Worm (Caenorhabditis elegans) whole organism, L4 larva: Measurements from ENCODE around the gene rga-4.
A peak's percentile ranks its signal among the peaks of the same experiment; 100 is the strongest.

Source experiments
- F10B5.3 ChIP-seq: sonication (generic microtip); optimal IDR thresholded peaks from 2 replicates; lab custom pipeline; 2016; ENCODE audit warnings: mild to moderate bottlenecking, missing genetic modification characterization, missing compliant biosample characterization
- F37D6.2 ChIP-seq: sonication (generic microtip); optimal IDR thresholded peaks from 2 replicates; lab custom pipeline; 2016; ENCODE audit warnings: mild to moderate bottlenecking, missing genetic modification characterization, missing compliant biosample characterization
- F44E2.7 ChIP-seq: fragments of 200-800 bp; sonication (Bioruptor generic); IDR thresholded peaks from 2 replicates; pipeline ENCODE4 v2.1.2; 2022; ENCODE audit warnings: missing genetic modification characterization, missing compliant biosample characterization
- F49E8.2 ChIP-seq: sonication (generic microtip); optimal IDR thresholded peaks from 2 replicates; lab custom pipeline; 2016; ENCODE audit warnings: missing compliant biosample characterization, mild to moderate bottlenecking, missing genetic modification characterization, borderline replicate concordance
- R02D3.7 ChIP-seq: fragments of 150-350 bp; sonication (generic microtip); optimal IDR thresholded peaks from 3 replicates; lab custom pipeline; 2014; ENCODE audit warnings: missing biosample characterization, missing genetic modification characterization
- T20F7.1 ChIP-seq: fragments of 200-800 bp; sonication (Bioruptor generic); optimal IDR thresholded peaks from 2 replicates; lab custom pipeline; 2018; ENCODE audit warnings: mild to moderate bottlenecking, missing genetic modification characterization, missing compliant biosample characterization
- ZK337.2 ChIP-seq: fragments of 200-800 bp; sonication (Bioruptor generic); IDR thresholded peaks from 2 replicates; pipeline ENCODE4 v1.3.6; 2022; ENCODE audit warnings: missing genetic modification reagents, missing genetic modification characterization, missing compliant biosample characterization
- aha-1 ChIP-seq: fragments of 150-350 bp; peaks from one replicate; lab custom pipeline; 2014; ENCODE audit warnings: missing biosample characterization, missing genetic modification characterization
- aly-2 ChIP-seq: sonication (generic microtip); optimal IDR thresholded peaks from 2 replicates; lab custom pipeline; 2018; ENCODE audit warnings: missing biosample characterization, missing genetic modification characterization
- ama-1 ChIP-seq: fragments of 150-350 bp; optimal IDR thresholded peaks from 2 replicates; lab custom pipeline; 2014; ENCODE audit warnings: inconsistent platforms, mixed read lengths
- ceh-28 ChIP-seq: fragments of 150-350 bp; optimal IDR thresholded peaks from 2 replicates; lab custom pipeline; 2014; ENCODE audit warnings: missing biosample characterization, missing genetic modification reagents, missing genetic modification characterization
- ceh-32 ChIP-seq: sonication (generic microtip); optimal IDR thresholded peaks from 2 replicates; lab custom pipeline; 2016; ENCODE audit warnings: mild to moderate bottlenecking, missing genetic modification characterization, missing compliant biosample characterization; ENCODE audit not compliant: poor library complexity
- ceh-44 ChIP-seq: fragments of 200-800 bp; sonication (Bioruptor generic); IDR thresholded peaks from 2 replicates; pipeline ENCODE4 v1.3.6; 2022; ENCODE audit warnings: missing genetic modification reagents, missing genetic modification characterization, missing compliant biosample characterization
- ctbp-1 ChIP-seq: fragments of 200-800 bp; sonication (Bioruptor generic); IDR thresholded peaks from 2 replicates; pipeline ENCODE4 v1.3.6; 2022; ENCODE audit warnings: missing genetic modification reagents, missing genetic modification characterization, missing compliant biosample characterization
- daf-16 ChIP-seq, 3 experiments: sonication (generic microtip); optimal IDR thresholded peaks; 2 replicates each; lab custom pipeline; 2016 to 2017; ENCODE audit warnings: missing genetic modification characterization in 3 of 3, missing genetic modification reagents in 3 of 3, mild to moderate bottlenecking in 2 of 3, missing compliant biosample characterization in 2 of 3, missing biosample characterization in 1 of 3, moderate library complexity in 1 of 3
- daf-8 ChIP-seq: fragments of 200-800 bp; sonication (Bioruptor generic); IDR thresholded peaks from 2 replicates; pipeline ENCODE4 v1.3.6; 2022; ENCODE audit warnings: missing genetic modification characterization, missing compliant biosample characterization
- dmd-6 ChIP-seq: fragments of 200-800 bp; sonication (Bioruptor generic); IDR thresholded peaks from 2 replicates; pipeline ENCODE4 v1.3.6; 2022; ENCODE audit warnings: missing genetic modification reagents, missing genetic modification characterization, missing compliant biosample characterization
- duxl-1 ChIP-seq: sonication (generic microtip); optimal IDR thresholded peaks from 2 replicates; lab custom pipeline; 2016; ENCODE audit warnings: mild to moderate bottlenecking, missing genetic modification characterization, moderate library complexity, missing compliant biosample characterization; ENCODE audit not compliant: poor library complexity
- dve-1 ChIP-seq: sonication (generic microtip); optimal IDR thresholded peaks from 2 replicates; lab custom pipeline; 2017; ENCODE audit warnings: antibody characterized with exemption, mild to moderate bottlenecking, missing genetic modification characterization, missing compliant biosample characterization; ENCODE audit not compliant: insufficient read depth
- egl-27 ChIP-seq: sonication (generic microtip); optimal IDR thresholded peaks from 3 replicates; lab custom pipeline; 2017; ENCODE audit warnings: missing biosample characterization, missing genetic modification reagents, missing genetic modification characterization
- hlh-11 ChIP-seq: fragments of 200-800 bp; sonication (Bioruptor generic); optimal IDR thresholded peaks from 2 replicates; lab custom pipeline; 2018; ENCODE audit warnings: mild to moderate bottlenecking, missing genetic modification characterization, missing compliant biosample characterization
- jun-1 ChIP-seq: fragments of 150-350 bp; optimal IDR thresholded peaks from 2 replicates; lab custom pipeline; 2014; ENCODE audit warnings: missing biosample characterization, missing genetic modification reagents, missing genetic modification characterization
- lin-1 ChIP-seq: fragments of 200-800 bp; sonication (Bioruptor generic); IDR thresholded peaks from 2 replicates; pipeline ENCODE4 v1.3.6; 2022; ENCODE audit warnings: missing genetic modification reagents, missing genetic modification characterization, missing compliant biosample characterization
- lin-29 ChIP-seq: fragments of 200-800 bp; sonication (Bioruptor generic); IDR thresholded peaks from 2 replicates; pipeline ENCODE4 v1.3.6; 2022; ENCODE audit warnings: missing genetic modification reagents, missing genetic modification characterization, missing compliant biosample characterization
- lsy-2 ChIP-seq, 2 experiments: fragments of 150-350 bp in 1 of 2; sonication (generic microtip) in 1 of 2; optimal IDR thresholded peaks; 2 replicates each; lab custom pipeline; 2014 to 2017; ENCODE audit warnings: missing biosample characterization in 2 of 2, missing genetic modification characterization in 2 of 2
- mxl-3 ChIP-seq: fragments of 200-800 bp; sonication (Bioruptor generic); optimal IDR thresholded peaks from 2 replicates; lab custom pipeline; 2018; ENCODE audit warnings: mild to moderate bottlenecking, missing genetic modification characterization, missing compliant biosample characterization
- nhr-102 ChIP-seq: sonication (generic microtip); optimal IDR thresholded peaks from 2 replicates; lab custom pipeline; 2016; ENCODE audit warnings: mild to moderate bottlenecking, missing genetic modification characterization, moderate library complexity, missing compliant biosample characterization
- nhr-237 ChIP-seq: sonication (generic microtip); optimal IDR thresholded peaks from 2 replicates; lab custom pipeline; 2017; ENCODE audit warnings: missing biosample characterization, missing genetic modification characterization
- nhr-28 ChIP-seq: fragments of 150-350 bp; optimal IDR thresholded peaks from 2 replicates; lab custom pipeline; 2014; ENCODE audit warnings: missing biosample characterization, missing genetic modification characterization
- nhr-6 ChIP-seq: fragments of 150-350 bp; optimal IDR thresholded peaks from 2 replicates; lab custom pipeline; 2014; ENCODE audit warnings: missing biosample characterization, missing genetic modification characterization
- nhr-77 ChIP-seq: fragments of 150-350 bp; optimal IDR thresholded peaks from 2 replicates; lab custom pipeline; 2014; ENCODE audit warnings: missing biosample characterization, missing genetic modification characterization
- php-3 ChIP-seq: fragments of 200-800 bp; sonication (Bioruptor generic); IDR thresholded peaks from 2 replicates; pipeline ENCODE4 v1.3.6; 2022; ENCODE audit warnings: missing genetic modification reagents, missing genetic modification characterization, missing compliant biosample characterization
- pqm-1 ChIP-seq: sonication (generic microtip); optimal IDR thresholded peaks from 2 replicates; lab custom pipeline; 2017; ENCODE audit warnings: missing biosample characterization, missing genetic modification characterization
- rbr-2 ChIP-seq: sonication (generic microtip); optimal IDR thresholded peaks from 2 replicates; lab custom pipeline; 2016; ENCODE audit warnings: missing genotype, missing genetic modification characterization, missing compliant biosample characterization
- sdz-12 ChIP-seq: fragments of 200-800 bp; sonication (Bioruptor generic); optimal IDR thresholded peaks from 2 replicates; lab custom pipeline; 2018; ENCODE audit warnings: mild to moderate bottlenecking, missing genetic modification characterization, missing compliant biosample characterization
- skn-1 ChIP-seq: fragments of 150-350 bp; optimal IDR thresholded peaks from 2 replicates; lab custom pipeline; 2014; ENCODE audit warnings: missing biosample characterization, missing genetic modification characterization
- snpc-1.2 ChIP-seq: fragments of 200-800 bp; sonication (Bioruptor generic); IDR thresholded peaks from 2 replicates; pipeline ENCODE4 v1.3.6; 2022; ENCODE audit warnings: missing genetic modification reagents, missing genetic modification characterization, missing compliant biosample characterization
- snpc-4 ChIP-seq: fragments of 150-350 bp; optimal IDR thresholded peaks from 2 replicates; lab custom pipeline; 2014; ENCODE audit warnings: missing biosample characterization, missing genetic modification characterization
- spr-1 ChIP-seq: sonication (generic microtip); optimal IDR thresholded peaks from 2 replicates; lab custom pipeline; 2016; ENCODE audit warnings: mild to moderate bottlenecking, missing genetic modification characterization, missing compliant biosample characterization
- spr-3 ChIP-seq: fragments of 200-800 bp; sonication (Bioruptor generic); optimal IDR thresholded peaks from 2 replicates; lab custom pipeline; 2018; ENCODE audit warnings: mild to moderate bottlenecking, missing genetic modification characterization, missing compliant biosample characterization
- tra-1 ChIP-seq: fragments of 200-800 bp; sonication (Bioruptor generic); IDR thresholded peaks from 2 replicates; pipeline ENCODE4 v1.3.6; 2022; ENCODE audit warnings: missing genetic modification reagents, missing genetic modification characterization, missing compliant biosample characterization
- unc-39 ChIP-seq: sonication (generic microtip); optimal IDR thresholded peaks from 2 replicates; lab custom pipeline; 2017; ENCODE audit warnings: missing biosample characterization, missing genetic modification characterization
- zfp-2 ChIP-seq: sonication (generic microtip); optimal IDR thresholded peaks from 2 replicates; lab custom pipeline; 2016; ENCODE audit warnings: mild to moderate bottlenecking, missing genetic modification characterization, missing compliant biosample characterization
- ztf-7 ChIP-seq: fragments of 150-350 bp; optimal IDR thresholded peaks from 2 replicates; lab custom pipeline; 2014; ENCODE audit warnings: missing biosample characterization, missing genetic modification characterization

rga-4 gene

DNA sequence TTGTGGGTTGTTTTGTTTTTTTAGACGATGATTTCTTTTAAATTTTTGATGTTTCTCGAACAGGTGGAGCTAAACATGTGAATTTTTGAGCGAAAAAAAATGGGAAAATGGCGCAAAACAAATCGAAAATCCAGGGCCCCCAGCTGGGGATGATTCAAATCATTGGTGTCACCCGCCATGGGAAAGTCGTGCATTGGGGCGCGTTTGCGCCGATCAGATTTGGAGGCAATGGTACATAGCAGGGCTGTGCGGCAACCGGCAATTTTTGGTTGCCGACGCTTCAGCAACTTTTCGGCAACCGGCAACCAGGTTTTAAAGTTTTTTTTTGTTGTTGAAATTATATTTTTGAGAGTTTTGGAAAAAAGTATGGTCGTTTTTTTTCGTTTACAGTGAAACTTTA lies 7.4 kb upstream of the rga-4 start:
- no peak for TF ChIP-seq spr-3 (GFP tag; lab: Kevin White, UChicago)
- no peak for TF ChIP-seq unc-39 (tag; lab: Kevin White, UChicago)
- no peak for TF ChIP-seq spr-1
- no peak for TF ChIP-seq aly-2 (tag; lab: Kevin White, UChicago)
- no peak for TF ChIP-seq ceh-32
- TF ChIP-seq tra-1 (GFP tag; lab: Robert Waterston, UW): no peak
- no peak for TF ChIP-seq ZK337.2 (GFP tag; lab: Robert Waterston, UW)
- TF ChIP-seq F37D6.2 (tag; lab: Kevin White, UChicago): no peak
- no peak for TF ChIP-seq nhr-77 (tag; lab: Kevin White, UChicago)
- TF ChIP-seq daf-8: no peak
- no peak for TF ChIP-seq skn-1
- no peak for TF ChIP-seq jun-1
- TF ChIP-seq nhr-6 (tag; lab: Kevin White, UChicago): no peak
- TF ChIP-seq ama-1 (lab: Kevin White, UChicago): no peak
- no peak for TF ChIP-seq snpc-1.2 (GFP tag; lab: Robert Waterston, UW)
- no peak for TF ChIP-seq nhr-237 (tag; lab: Kevin White, UChicago)
- TF ChIP-seq ztf-7 (tag; lab: Kevin White, UChicago): no peak

DNA sequence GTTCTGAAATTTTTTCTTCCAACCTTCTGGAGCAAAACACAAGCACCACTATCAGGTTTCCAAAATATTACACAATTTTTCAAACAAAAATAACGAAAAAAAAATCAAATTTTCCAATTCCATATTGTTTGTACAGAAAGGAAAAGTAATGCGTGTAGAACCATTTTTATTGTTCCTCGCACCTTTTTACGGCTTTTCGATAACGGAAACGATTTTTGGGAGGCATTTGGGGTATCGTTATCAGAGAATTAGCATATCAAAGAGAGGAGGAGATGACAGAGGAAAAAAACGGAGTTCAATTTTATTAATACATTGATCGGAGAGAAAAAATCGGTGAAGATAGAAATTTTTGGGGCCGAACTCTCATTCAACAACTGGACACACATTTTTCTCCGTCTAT lies 6.8 kb upstream of the rga-4 start:
- TF ChIP-seq dve-1 (peak; percentile 33), F44E2.7 (no peak), ama-1 (lab: Kevin White, UChicago) (no peak), ceh-28 (tag; lab: Kevin White, UChicago) (no peak), ctbp-1 (GFP tag; lab: Robert Waterston, UW) (no peak), lin-29 (no peak), nhr-6 (tag; lab: Kevin White, UChicago) (no peak), lin-1 (GFP tag; lab: Robert Waterston, UW) (no peak), egl-27 (tag; lab: Kevin White, UChicago) (no peak), rbr-2 (tag; lab: Kevin White, UChicago) (no peak), ztf-7 (tag; lab: Kevin White, UChicago) (no peak), php-3 (GFP tag; lab: Robert Waterston, UW) (peak; percentile 82), hlh-11 (tag; lab: Kevin White, UChicago) (peak; percentile 6), nhr-28 (peak; percentile 68), lsy-2 (tag; optimal IDR thresholded peaks at IDR 0.05; lab: Kevin White, UChicago) (no peak), dmd-6 (GFP tag; lab: Robert Waterston, UW) (0 out of 2 replicates have a peak, but pooled peaks have one; percentile 36), F49E8.2 (tag; lab: Kevin White, UChicago) (no peak), aly-2 (tag; lab: Kevin White, UChicago) (no peak), aha-1 (peak; percentile 42), pqm-1 (tag; lab: Kevin White, UChicago) (peak; percentile 83), ceh-44 (GFP tag; lab: Robert Waterston, UW) (no peak), T20F7.1 (no peak), mxl-3 (GFP tag; lab: Kevin White, UChicago) (no peak), daf-16 (GFP tag; optimal IDR thresholded peaks at IDR 0.05; lab: Kevin White, UChicago) (no peak), daf-16 (tag; optimal IDR thresholded peaks at IDR 0.05; lab: Kevin White, UChicago) (peak; percentile 54), zfp-2 (tag; lab: Kevin White, UChicago) (no peak), F10B5.3 (tag; lab: Kevin White, UChicago) (no peak), sdz-12 (GFP tag; lab: Kevin White, UChicago) (no peak), R02D3.7 (tag; lab: Kevin White, UChicago) (no peak), duxl-1 (tag; lab: Kevin White, UChicago) (no peak), nhr-102 (tag; lab: Kevin White, UChicago) (no peak), snpc-4 (tag; lab: Kevin White, UChicago) (no peak)
